Worm (Caenorhabditis elegans): ENCODE results near the gene dpy-19.

Gene dpy-19

DNA sequence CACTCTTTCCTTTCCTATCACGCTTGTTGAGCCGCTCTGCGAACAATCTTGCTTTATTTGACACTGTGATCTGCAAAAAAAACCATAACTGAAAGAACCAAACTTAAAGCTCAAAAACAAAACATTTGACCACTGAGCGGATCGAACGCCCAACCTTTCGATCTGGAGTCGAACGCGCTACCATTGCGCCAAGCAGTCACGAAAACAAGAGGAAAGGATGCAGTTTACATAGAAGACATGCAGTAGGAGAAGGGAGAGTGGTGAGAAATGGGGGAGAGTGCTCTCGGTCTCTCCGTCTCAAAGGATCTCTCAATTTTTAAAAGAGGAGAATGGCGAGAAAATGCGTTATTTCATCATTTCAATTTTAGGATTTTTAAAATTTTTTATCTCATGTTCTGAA lies 11.1 kb upstream of the dpy-19 start (continued):
- TF ChIP-seq nhr-11 (tag; optimal IDR thresholded peaks at IDR 0.05): no peak
- peak; percentile 91 for TF ChIP-seq dmd-4 (tag; optimal IDR thresholded peaks at IDR 0.05; ENCODE audit: borderline replicate concordance)
- TF ChIP-seq ets-4 (tag; optimal IDR thresholded peaks at IDR 0.05): peak; percentile 26
- peak; percentile 85 for TF ChIP-seq lim-6 (tag; optimal IDR thresholded peaks at IDR 0.05)
- TF ChIP-seq npax-4 (tag; optimal IDR thresholded peaks at IDR 0.05): peak; percentile 81
- TF ChIP-seq ceh-45 (GFP tag; IDR thresholded peaks at IDR 0.05): peak; percentile 91
- peak; percentile 93 for TF ChIP-seq pha-2 (tag; optimal IDR thresholded peaks at IDR 0.05)
- TF ChIP-seq ttx-3 (tag; optimal IDR thresholded peaks at IDR 0.05): peak; percentile 88
- TF ChIP-seq ceh-31 (tag; optimal IDR thresholded peaks at IDR 0.05): peak; percentile 73
- peak; percentile 90 for TF ChIP-seq ceh-18 (tag; optimal IDR thresholded peaks at IDR 0.05)
- TF ChIP-seq che-1 (tag; optimal IDR thresholded peaks at IDR 0.05): peak; percentile 94
- TF ChIP-seq fkh-6 (tag; optimal IDR thresholded peaks at IDR 0.05): peak; percentile 94
- no peak for TF ChIP-seq ama-1 (optimal IDR thresholded peaks at IDR 0.05)
- peak; percentile 84 for TF ChIP-seq ceh-2 (tag; optimal IDR thresholded peaks at IDR 0.05)
- peak; percentile 86 for TF ChIP-seq nhr-232 (tag; optimal IDR thresholded peaks at IDR 0.05)
- peak; percentile 69 for TF ChIP-seq unc-42 (tag; optimal IDR thresholded peaks at IDR 0.05)
- peak; percentile 92 for TF ChIP-seq ceh-14 (tag; optimal IDR thresholded peaks at IDR 0.05)
- TF ChIP-seq K02D7.2 (tag; optimal IDR thresholded peaks at IDR 0.05): peak; percentile 93
- TF ChIP-seq C38D4.7 (GFP tag; optimal IDR thresholded peaks at IDR 0.05): peak; percentile 91
- peak; percentile 94 for TF ChIP-seq T23F11.4 (GFP tag; optimal IDR thresholded peaks at IDR 0.05)
- TF ChIP-seq ref-2 (tag; optimal IDR thresholded peaks at IDR 0.05): peak; percentile 93
- TF ChIP-seq ceh-22 (tag; optimal IDR thresholded peaks at IDR 0.05): no peak
- peak; percentile 37 for TF ChIP-seq pros-1 (tag; optimal IDR thresholded peaks at IDR 0.05)

ce11 chrIII:8674980-8675485 lies 7.8 kb upstream of the dpy-19 start, which contains the start of gene pgl-2:
pgl-2 (minus strand) TSS chrIII:8675435.
- TF ChIP-seq pha-4 (tag; optimal IDR thresholded peaks at IDR 0.05) (no peak), hlh-8 (tag; optimal IDR thresholded peaks at IDR 0.05) (no peak), ceh-24 (tag; optimal IDR thresholded peaks at IDR 0.05) (no peak), ttx-3 (tag; optimal IDR thresholded peaks at IDR 0.05) (no peak), ceh-22 (tag; optimal IDR thresholded peaks at IDR 0.05) (no peak), unc-55 (GFP tag; optimal IDR thresholded peaks at IDR 0.05) (no peak), F13H6.1 (tag; optimal IDR thresholded peaks at IDR 0.05) (no peak), pros-1 (tag; optimal IDR thresholded peaks at IDR 0.05) (no peak), ahr-1 (tag; optimal IDR thresholded peaks at IDR 0.05) (no peak), ceh-18 (tag; optimal IDR thresholded peaks at IDR 0.05) (no peak)

DNA sequence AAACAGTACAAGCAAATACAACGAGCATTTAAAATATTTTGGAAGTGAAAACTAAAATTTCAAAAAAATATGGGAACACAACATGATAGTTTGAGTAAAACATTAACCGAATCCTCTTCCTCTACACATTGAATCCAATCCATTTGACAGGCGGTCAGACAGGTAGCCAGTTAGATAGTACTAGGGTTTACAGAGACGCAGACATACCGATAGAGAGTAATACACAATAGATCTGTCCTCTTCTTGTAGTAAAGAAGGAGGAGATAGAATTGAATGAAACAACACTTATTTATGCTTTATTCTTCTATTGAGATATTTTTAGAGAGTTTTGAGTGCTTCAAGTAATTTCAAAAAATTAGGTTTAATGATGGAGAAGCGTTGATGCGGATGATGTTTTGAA lies 1.4 kb upstream of the dpy-19 start:
- TF ChIP-seq pat-9 (tag; optimal IDR thresholded peaks at IDR 0.05) (no peak), unc-55 (GFP tag; optimal IDR thresholded peaks at IDR 0.05) (peak; percentile 11)

ce11 chrIII:8664897-8665388 lies 2.3 kb downstream of the dpy-19 start, which contains the start of gene F22B7.1:
F22B7.1 (plus strand) TSS chrIII:8665338.
- TF ChIP-seq zip-5 (tag; optimal IDR thresholded peaks at IDR 0.05) (no peak), hlh-30 (tag; optimal IDR thresholded peaks at IDR 0.05; ENCODE audit: insufficient read depth) (peak; percentile 21), nhr-11 (tag; optimal IDR thresholded peaks at IDR 0.05) (no peak)

DNA sequence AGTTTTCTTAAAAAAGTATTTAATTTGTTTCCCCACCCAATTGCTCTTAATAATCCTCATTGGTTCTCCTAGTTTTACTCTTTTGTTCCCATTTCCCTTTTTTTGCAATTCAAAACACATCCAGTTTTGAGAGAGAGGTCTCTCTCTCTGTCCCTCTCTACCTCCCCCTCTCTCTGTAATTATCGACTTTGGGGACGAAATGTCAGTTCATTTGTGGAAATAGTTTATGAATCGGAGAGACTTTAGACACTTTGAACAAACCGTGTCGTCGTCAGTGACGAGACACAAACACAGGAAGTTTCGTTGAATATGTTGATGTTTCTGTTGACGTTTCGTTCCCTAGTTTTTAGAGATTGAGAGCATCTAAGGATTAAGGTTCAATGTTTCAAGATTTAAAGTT lies 4.1 kb downstream of the dpy-19 start:
- TF ChIP-seq pros-1 (tag; optimal IDR thresholded peaks at IDR 0.05) (peak; percentile 49), pha-4 (tag; optimal IDR thresholded peaks at IDR 0.05) (no peak)

- peak; percentile 62 for TF ChIP-seq dve-1 (tag; optimal IDR thresholded peaks at IDR 0.05)
- TF ChIP-seq pqm-1 (tag; optimal IDR thresholded peaks at IDR 0.05): peak; percentile 80
- TF ChIP-seq tbx-2 (tag; optimal IDR thresholded peaks at IDR 0.05): peak; percentile 78
- no peak for TF ChIP-seq lin-11 (tag; optimal IDR thresholded peaks at IDR 0.05)
- peak; percentile 96 for TF ChIP-seq ceh-18 (tag; optimal IDR thresholded peaks at IDR 0.05)
- TF ChIP-seq K09A11.1 (tag; optimal IDR thresholded peaks at IDR 0.05; ENCODE audit: insufficient read depth): peak; percentile 20
- TF ChIP-seq F13H6.1 (tag; optimal IDR thresholded peaks at IDR 0.05): peak; percentile 72
- peak; percentile 42 for TF ChIP-seq T23F11.4 (GFP tag; optimal IDR thresholded peaks at IDR 0.05)
- peak; percentile 69 for TF ChIP-seq elt-2 (tag; optimal IDR thresholded peaks at IDR 0.05)
- no peak for TF ChIP-seq ceh-19 (GFP tag; optimal IDR thresholded peaks at IDR 0.05)
- TF ChIP-seq nfya-1 (tag; optimal IDR thresholded peaks at IDR 0.05): peak; percentile 58
- no peak for TF ChIP-seq pax-1 (tag; optimal IDR thresholded peaks at IDR 0.05)
- no peak for TF ChIP-seq unc-3 (GFP tag; conservative IDR thresholded peaks at IDR 0.05)
- no peak for TF ChIP-seq unc-3 (tag; optimal IDR thresholded peaks at IDR 0.05)
- TF ChIP-seq hlh-30 (tag; optimal IDR thresholded peaks at IDR 0.05; ENCODE audit: insufficient read depth): peak; percentile 33
- peak; percentile 33 for TF ChIP-seq hlh-8 (tag; optimal IDR thresholded peaks at IDR 0.05)
- TF ChIP-seq unc-55 (GFP tag; optimal IDR thresholded peaks at IDR 0.05): peak; percentile 94
Measured at ce11 chrIII:8658367-8658761, 8.9 kb downstream of the dpy-19 start.

Measured in whole organism, late embryonic.